Fruit fly (Drosophila melanogaster) whole organism, wandering third instar larva: ENCODE measurements around the gene mRpS35.

ENCODE experiments used
- CrebA ChIP-seq: fragments of 200-800 bp; sonication (Bioruptor generic); optimal IDR thresholded peaks from 2 replicates; lab custom pipeline; 2016; ENCODE audit warnings: missing biosample characterization, mild to moderate bottlenecking, missing genetic modification characterization, borderline replicate concordance
- Dfd ChIP-seq: fragments of >200 bp; optimal IDR thresholded peaks from 2 replicates; lab custom pipeline; 2017; ENCODE audit warnings: missing biosample characterization, missing genetic modification characterization
- Dif ChIP-seq: fragments of 200-275, 200-300 bp; sonication (Bioruptor generic); optimal IDR thresholded peaks from 2 replicates; lab custom pipeline; 2018; ENCODE audit warnings: missing biosample characterization, missing genetic modification characterization; ENCODE audit not compliant: partially characterized antibody
- Hnf4 ChIP-seq: fragments of 200-800 bp; sonication (Bioruptor generic); optimal IDR thresholded peaks from 2 replicates; lab custom pipeline; 2016; ENCODE audit warnings: missing biosample characterization, mild to moderate bottlenecking, missing genetic modification characterization
- Hr78 ChIP-seq: fragments of >200 bp; optimal IDR thresholded peaks from 2 replicates; lab custom pipeline; 2017; ENCODE audit warnings: missing biosample characterization, missing genetic modification characterization
- Rel ChIP-seq, 2 experiments: fragments of 200-800 bp; sonication (Bioruptor generic) in 1 of 2; optimal IDR thresholded peaks; 2 replicates in 1 of 2; 3 replicates in 1 of 2; lab custom pipeline; 2016 to 2019; ENCODE audit warnings: mild to moderate bottlenecking in 2 of 2, missing biosample characterization in 2 of 2, missing genetic modification characterization in 2 of 2, moderate library complexity in 1 of 2
- Vsx2 ChIP-seq: fragments of 200-300, 225-300 bp; sonication (Bioruptor generic); optimal IDR thresholded peaks from 2 replicates; lab custom pipeline; 2018; ENCODE audit warnings: missing biosample characterization, missing genetic modification characterization; ENCODE audit not compliant: partially characterized antibody
- brk ChIP-seq: fragments of 200-800 bp; sonication (Bioruptor generic); optimal IDR thresholded peaks from 2 replicates; lab custom pipeline; 2016; ENCODE audit warnings: missing biosample characterization, mild to moderate bottlenecking, missing genetic modification characterization
- dl ChIP-seq, 2 experiments: fragments of 175-275, 200-275 bp in 1 of 2; fragments of 200-275 bp in 1 of 2; sonication (Bioruptor generic); optimal IDR thresholded peaks; lab custom pipeline; 2018; ENCODE audit warnings: mild to moderate bottlenecking in 2 of 2, missing biosample characterization in 2 of 2, missing genetic modification characterization in 2 of 2, moderate library complexity in 2 of 2; ENCODE audit not compliant: partially characterized antibody in 2 of 2, insufficient read depth in 1 of 2
- dmrt93B ChIP-seq: fragments of 200-800 bp; sonication (Bioruptor generic); optimal IDR thresholded peaks from 2 replicates; lab custom pipeline; 2018; ENCODE audit warnings: missing biosample characterization, mild to moderate bottlenecking, missing genetic modification characterization
- ey ChIP-seq: fragments of 200-800 bp; sonication (Bioruptor generic); optimal IDR thresholded peaks from 2 replicates; lab custom pipeline; 2016; ENCODE audit warnings: missing biosample characterization, missing genetic modification characterization
- h ChIP-seq: fragments of 200-800 bp; sonication (Bioruptor generic); optimal IDR thresholded peaks from 3 replicates; lab custom pipeline; 2016; ENCODE audit warnings: missing biosample characterization, mild to moderate bottlenecking, missing genetic modification characterization
- jim ChIP-seq: fragments of 175-275, 200-325 bp; sonication (Bioruptor generic); optimal IDR thresholded peaks from 2 replicates; lab custom pipeline; 2016; ENCODE audit warnings: missing biosample characterization, mild to moderate bottlenecking, missing genetic modification characterization
- pan ChIP-seq: fragments of >200 bp; optimal IDR thresholded peaks from 2 replicates; lab custom pipeline; 2017
- psq ChIP-seq: fragments of 200-800 bp; sonication (Bioruptor generic); optimal IDR thresholded peaks from 3 replicates; lab custom pipeline; 2017; ENCODE audit warnings: missing biosample characterization, mild to moderate bottlenecking, missing genetic modification characterization, moderate library complexity
- rgr ChIP-seq: fragments of 200-800 bp; sonication (Bioruptor generic); optimal IDR thresholded peaks from 3 replicates; lab custom pipeline; 2016; ENCODE audit warnings: missing biosample characterization, mild to moderate bottlenecking, missing genetic modification characterization
- sv ChIP-seq: fragments of 200-800 bp; sonication (Bioruptor generic); optimal IDR thresholded peaks from 3 replicates; lab custom pipeline; 2016; ENCODE audit warnings: missing biosample characterization, missing genetic modification characterization
- usp ChIP-seq: fragments of >200 bp; optimal IDR thresholded peaks from 2 replicates; lab custom pipeline; 2017; ENCODE audit warnings: missing biosample characterization, missing genetic modification characterization
- woc ChIP-seq: sonication (Bioruptor generic); optimal IDR thresholded peaks from 2 replicates; lab custom pipeline; 2016; ENCODE audit warnings: missing biosample characterization, mild to moderate bottlenecking, missing genetic modification characterization

The mRpS35 gene

dm6 chr3L:2831157-2831556 is 50.5 kb downstream of the mRpS35 start:
- no peak for TF ChIP-seq Dif
- TF ChIP-seq h (GFP tag; lab: Kevin White, UChicago) = no peak
- no peak for TF ChIP-seq usp (GFP tag; lab: Kevin White, UChicago)
- no peak for TF ChIP-seq Dfd (GFP tag; lab: Kevin White, UChicago)
- no peak for TF ChIP-seq Vsx2 (GFP tag; lab: Kevin White, UChicago)
- no peak for TF ChIP-seq pan
- TF ChIP-seq dl (GFP tag; optimal IDR thresholded peaks at IDR 0.05; lab: Kevin White, UChicago; ENCODE audit: insufficient read depth in 1 of 2, partially characterized antibody in 2 of 2) = no peak
- no peak for TF ChIP-seq jim (GFP tag; lab: Kevin White, UChicago)
- TF ChIP-seq psq (GFP tag; lab: Kevin White, UChicago) = no peak
- TF ChIP-seq dmrt93B (GFP tag; lab: Kevin White, UChicago) = no peak
- no peak for TF ChIP-seq woc (GFP tag; lab: Kevin White, UChicago)
- no peak for TF ChIP-seq Rel (GFP tag; optimal IDR thresholded peaks at IDR 0.05; lab: Kevin White, UChicago)
- no peak for TF ChIP-seq Rel (tag; optimal IDR thresholded peaks at IDR 0.05; lab: Kevin White, UChicago)
- no peak for TF ChIP-seq brk (GFP tag; lab: Kevin White, UChicago)
- TF ChIP-seq ey (GFP tag; lab: Kevin White, UChicago) = no peak
- no peak for TF ChIP-seq Hr78 (GFP tag; lab: Kevin White, UChicago)
- no peak for TF ChIP-seq CrebA
- no peak for TF ChIP-seq Hnf4 (GFP tag; lab: Kevin White, UChicago)
- TF ChIP-seq rgr (GFP tag; lab: Kevin White, UChicago) = no peak
- TF ChIP-seq sv (GFP tag; lab: Kevin White, UChicago) = no peak
